Fruit fly (Drosophila melanogaster): ENCODE measurements around the gene Hsc70-4.

Gene Hsc70-4

dm6 chr3R:15229329-15229876, 13.1 kb upstream of the Hsc70-4 start, which contains the start of the genes Art3 and mRpS10 (continued):
- TF ChIP-seq CG10366 (GFP tag; IDR thresholded peaks at IDR 0.05) (peak; percentile 100), klu (GFP tag; IDR thresholded peaks at IDR 0.05) (peak; percentile 100), CG43689 (GFP tag; IDR thresholded peaks at IDR 0.05) (peak; percentile 99), CG32532 (GFP tag; IDR thresholded peaks at IDR 0.05) (peak; percentile 100), cas (GFP tag; IDR thresholded peaks at IDR 0.05) (peak; percentile 99), Dip3 (GFP tag; optimal IDR thresholded peaks at IDR 0.05) (peak; percentile 100), ap (GFP tag; IDR thresholded peaks at IDR 0.05) (peak; percentile 100), CG2875 (GFP tag; optimal IDR thresholded peaks at IDR 0.05) (peak; percentile 100), cwo (GFP tag; optimal IDR thresholded peaks at IDR 0.05) (peak; percentile 99), CG7786 (GFP tag; optimal IDR thresholded peaks at IDR 0.05) (peak; percentile 100), gce (GFP tag; IDR thresholded peaks at IDR 0.05) (peak; percentile 100), Hr78 (GFP tag; optimal IDR thresholded peaks at IDR 0.05) (peak in 1 of 2 experiments; percentile 98), CG12155 (GFP tag; optimal IDR thresholded peaks at IDR 0.05) (peak; percentile 99), CG11504 (tag; optimal IDR thresholded peaks at IDR 0.05) (peak; percentile 99), Sin3A (optimal IDR thresholded peaks at IDR 0.05) (peak; percentile 20), CG18476 (GFP tag; optimal IDR thresholded peaks at IDR 0.05) (peak; percentile 99), CG16815 (GFP tag; optimal IDR thresholded peaks at IDR 0.05) (peak; percentile 100), en (GFP tag; optimal IDR thresholded peaks at IDR 0.05) (peak; percentile 100), Hmx (GFP tag; optimal IDR thresholded peaks at IDR 0.05) (peak; percentile 99), CG12219 (GFP tag; optimal IDR thresholded peaks at IDR 0.05) (peak; percentile 100), Ptx1 (GFP tag; IDR thresholded peaks at IDR 0.05) (peak; percentile 100), CG10565 (GFP tag; optimal IDR thresholded peaks at IDR 0.05) (peak; percentile 99), seq (GFP tag; IDR thresholded peaks at IDR 0.05) (peak; percentile 100), NFAT (GFP tag; IDR thresholded peaks at IDR 0.05) (peak; percentile 100), nom (GFP tag; optimal IDR thresholded peaks at IDR 0.05) (peak; percentile 99), usp (GFP tag; optimal IDR thresholded peaks at IDR 0.05) (no peak), Jarid2 (GFP tag; optimal IDR thresholded peaks at IDR 0.05) (no peak), CG10979 (tag; optimal IDR thresholded peaks at IDR 0.05) (peak; percentile 100), onecut (GFP tag; IDR thresholded peaks at IDR 0.05) (peak; percentile 99), Meics (GFP tag; optimal IDR thresholded peaks at IDR 0.05) (peak; percentile 100), Ets65A (GFP tag) (peak; percentile 100), Scr (GFP tag; IDR thresholded peaks at IDR 0.05; ENCODE audit: partially characterized antibody) (peak; percentile 40), ERR (GFP tag; optimal IDR thresholded peaks at IDR 0.05) (peak; percentile 98), yki (optimal IDR thresholded peaks at IDR 0.05) (no peak), HHEX (GFP tag; optimal IDR thresholded peaks at IDR 0.05) (peak; percentile 100), mld (GFP tag; IDR thresholded peaks at IDR 0.05; ENCODE audit: partially characterized antibody) (no peak), dm (GFP tag; optimal IDR thresholded peaks at IDR 0.05) (peak; percentile 100), CG17328 (GFP tag; IDR thresholded peaks at IDR 0.05) (peak; percentile 100), CG18599 (GFP tag; optimal IDR thresholded peaks at IDR 0.05) (peak; percentile 100), HmgD (GFP tag; optimal IDR thresholded peaks at IDR 0.05) (peak; percentile 99), Drgx (GFP tag; IDR thresholded peaks at IDR 0.05) (peak; percentile 100), CG17802 (tag; optimal IDR thresholded peaks at IDR 0.05) (peak; percentile 96), CG9609 (GFP tag; optimal IDR thresholded peaks at IDR 0.05) (peak; percentile 100), nerfin-1 (tag; optimal IDR thresholded peaks at IDR 0.05) (peak; percentile 100), Blimp-1 (GFP tag; optimal IDR thresholded peaks at IDR 0.05) (peak; percentile 99), lilli (GFP tag; optimal IDR thresholded peaks at IDR 0.05) (peak; percentile 100), Neu2 (GFP tag; optimal IDR thresholded peaks at IDR 0.05; ENCODE audit: borderline replicate concordance) (peak; percentile 100), btn (GFP tag; optimal IDR thresholded peaks at IDR 0.05) (peak; percentile 99), gsb (GFP tag; IDR thresholded peaks at IDR 0.05) (peak; percentile 100), CG18764 (GFP tag; optimal IDR thresholded peaks at IDR 0.05) (peak; percentile 100), CG10543 (GFP tag; optimal IDR thresholded peaks at IDR 0.05) (peak; percentile 100)
